1 fruit fly cellular context compared by ENCODE assay signal in genomic region chr3L:11045009-11045408, dm6.
A peak's percentile ranks its signal among the peaks of the same experiment; 100 is the strongest.
TF ChIP-seq lines count a peak whose summit lies in the region.

No protein-coding gene starts in this region.

TF ChIP-seq in whole organism, embryonic, 481 proteins besides CTCF, POLR2A, EP300 and RAD21 (continued from another document):
- TF ChIP-seq nerfin-1 (tag; optimal IDR thresholded peaks at IDR 0.05; lab: Kevin White, UChicago), result peak; percentile 68
- TF ChIP-seq Stat92E (GFP tag; optimal IDR thresholded peaks at IDR 0.05; lab: Kevin White, UChicago), result no peak
- TF ChIP-seq CG11456 (GFP tag; IDR thresholded peaks at IDR 0.05; lab: Robert Waterston, UW), result no peak
- TF ChIP-seq bowl (GFP tag; IDR thresholded peaks at IDR 0.05; lab: Robert Waterston, UW), result no peak
- no peak for TF ChIP-seq Sry-β (GFP tag; optimal IDR thresholded peaks at IDR 0.05; lab: Kevin White, UChicago)
- TF ChIP-seq jing (GFP tag; optimal IDR thresholded peaks at IDR 0.05; lab: Kevin White, UChicago), result no peak
- no peak for TF ChIP-seq CG32767 (GFP tag; IDR thresholded peaks at IDR 0.05; lab: Robert Waterston, UW)
- no peak for TF ChIP-seq CG11560 (tag; IDR thresholded peaks at IDR 0.05; lab: Robert Waterston, UW)
- TF ChIP-seq wor (GFP tag; IDR thresholded peaks at IDR 0.05; lab: Robert Waterston, UW), result no peak
- no peak for TF ChIP-seq hkb (optimal IDR thresholded peaks at IDR 0.05; lab: Kevin White, UChicago)
- TF ChIP-seq hkb (GFP tag; IDR thresholded peaks at IDR 0.05; lab: Robert Waterston, UW), result no peak
- TF ChIP-seq CG12219 (GFP tag; optimal IDR thresholded peaks at IDR 0.05; lab: Kevin White, UChicago), result no peak
- no peak for TF ChIP-seq sna (GFP tag; IDR thresholded peaks at IDR 0.05; lab: Robert Waterston, UW; ENCODE audit: partially characterized antibody)
- TF ChIP-seq D19A (tag; optimal IDR thresholded peaks at IDR 0.05; lab: Kevin White, UChicago), result peak; percentile 79
- peak; percentile 16 for TF ChIP-seq chn (GFP tag; optimal IDR thresholded peaks at IDR 0.05; lab: Kevin White, UChicago)
- TF ChIP-seq disco-r (GFP tag; optimal IDR thresholded peaks at IDR 0.05; lab: Kevin White, UChicago), result no peak
- TF ChIP-seq CG15601 (tag; optimal IDR thresholded peaks at IDR 0.05; lab: Kevin White, UChicago), result no peak
- TF ChIP-seq CG11504 (tag; optimal IDR thresholded peaks at IDR 0.05; lab: Kevin White, UChicago), result peak; percentile 3
- TF ChIP-seq gt (GFP tag; IDR thresholded peaks at IDR 0.05; lab: Robert Waterston, UW), result no peak
- TF ChIP-seq sug (tag; optimal IDR thresholded peaks at IDR 0.05; lab: Kevin White, UChicago), result no peak
- TF ChIP-seq CG8924 (tag; optimal IDR thresholded peaks at IDR 0.05; lab: Kevin White, UChicago), result no peak
- TF ChIP-seq ara (GFP tag; IDR thresholded peaks at IDR 0.05; lab: Robert Waterston, UW), result no peak
- no peak for TF ChIP-seq CG1602 (GFP tag; optimal IDR thresholded peaks at IDR 0.05; lab: Kevin White, UChicago)
- TF ChIP-seq CG14667 (GFP tag; IDR thresholded peaks at IDR 0.05; lab: Robert Waterston, UW), result no peak
- TF ChIP-seq CG10274 (GFP tag; optimal IDR thresholded peaks at IDR 0.05; lab: Kevin White, UChicago), result peak; percentile 97
- TF ChIP-seq sisA (GFP tag; IDR thresholded peaks at IDR 0.05; lab: Robert Waterston, UW), result no peak
- peak; percentile 16 for TF ChIP-seq CG33557 (GFP tag; optimal IDR thresholded peaks at IDR 0.05; lab: Kevin White, UChicago)
- no peak for TF ChIP-seq nau (GFP tag; optimal IDR thresholded peaks at IDR 0.05; lab: Kevin White, UChicago)
- TF ChIP-seq eve (GFP tag; optimal IDR thresholded peaks at IDR 0.05; lab: Kevin White, UChicago), result no peak
- peak; percentile 54 for TF ChIP-seq Ets65A (GFP tag; lab: Kevin White, UChicago)
- no peak for TF ChIP-seq Gsc (GFP tag; IDR thresholded peaks at IDR 0.05; lab: Robert Waterston, UW)
- peak; percentile 93; the same call in 2 of the 3 replicates for TF ChIP-seq CG2199 (GFP tag; IDR thresholded peaks at IDR 0.05; lab: Robert Waterston, UW)
- no peak for TF ChIP-seq odd (GFP tag; optimal IDR thresholded peaks at IDR 0.05; lab: Kevin White, UChicago)
- TF ChIP-seq h (optimal IDR thresholded peaks at IDR 0.05; lab: Kevin White, UChicago), result no peak
- TF ChIP-seq CG14965 (GFP tag; optimal IDR thresholded peaks at IDR 0.05; lab: Kevin White, UChicago; ENCODE audit: borderline replicate concordance), result no peak
- TF ChIP-seq inv (GFP tag; IDR thresholded peaks at IDR 0.05; lab: Robert Waterston, UW; ENCODE audit: partially characterized antibody), result no peak
- TF ChIP-seq pan (optimal IDR thresholded peaks at IDR 0.05; lab: Kevin White, UChicago), result no peak
- peak in 1 of 2 experiments; percentile 31 for TF ChIP-seq pan (GFP tag; optimal IDR thresholded peaks at IDR 0.05 in 1 of 2, IDR thresholded peaks at IDR 0.05 in 1 of 2)
- peak; percentile 83 for TF ChIP-seq pros (GFP tag; optimal IDR thresholded peaks at IDR 0.05; lab: Kevin White, UChicago)
TF ChIP-seq in whole organism, embryonic: peak in this region for 16.
